Fruit fly (Drosophila melanogaster) whole organism, larva: ENCODE measurements around the gene CG31249.

Experiments
- noc ChIP-seq: fragments of 200-800 bp; sonication (Bioruptor generic); optimal IDR thresholded peaks from 3 replicates; lab custom pipeline; 2019; ENCODE audit warnings: missing biosample characterization, mild to moderate bottlenecking, missing genetic modification characterization, moderate library complexity

The CG31249 gene

dm6 chr3R:17666061-17666796, 20.6 kb downstream of the CG31249 start:
- TF ChIP-seq noc (tag; lab: Kevin White, UChicago) = no peak

- no peak for TF ChIP-seq noc (tag; lab: Kevin White, UChicago)
Observed at dm6 chr3R:17656923-17657322, 29.9 kb downstream of the CG31249 start.

- TF ChIP-seq noc (tag; lab: Kevin White, UChicago) = no peak
Observed at dm6 chr3R:17655040-17655439, 31.8 kb downstream of the CG31249 start.

- no peak for TF ChIP-seq noc (tag; lab: Kevin White, UChicago)
Observed at dm6 chr3R:17653879-17654278, 33.0 kb downstream of the CG31249 start.

dm6 chr3R:17647444-17647843, 39.4 kb downstream of the CG31249 start, which contains the start of gene CG14322:
TSS of gene CG14322 (plus strand) at chr3R:17647679.
- TF ChIP-seq noc (tag; lab: Kevin White, UChicago) = no peak

- TF ChIP-seq noc (tag; lab: Kevin White, UChicago) = no peak
Observed at dm6 chr3R:17646102-17647050, 40.5 kb downstream of the CG31249 start.

- no peak for TF ChIP-seq noc (tag; lab: Kevin White, UChicago)
Observed at dm6 chr3R:17645239-17645638, 41.6 kb downstream of the CG31249 start.

- no peak for TF ChIP-seq noc (tag; lab: Kevin White, UChicago)
Observed at dm6 chr3R:17644019-17644418, 42.9 kb downstream of the CG31249 start.
